Worm (Caenorhabditis elegans) whole organism, L4/young adult: Measurements from ENCODE around the gene plc-2.
"Not testable (repeated sequence)": the region's sequence is repeated elsewhere in the genome, so short reads cannot be mapped to it uniquely, and the experiment has no call there.

Experiments
- W03F9.2 ChIP-seq: fragments of 150-350 bp; optimal IDR thresholded peaks from 2 replicates; lab custom pipeline; 2014; ENCODE audit warnings: missing biosample characterization, missing genetic modification characterization
- dao-5 ChIP-seq: sonication (generic microtip); optimal IDR thresholded peaks from 2 replicates; lab custom pipeline; 2016; ENCODE audit warnings: missing genotype, missing genetic modification characterization, moderate library complexity, missing compliant biosample characterization
- him-1 ChIP-seq: sonication (generic microtip); optimal IDR thresholded peaks from 2 replicates; lab custom pipeline; 2016; ENCODE audit warnings: missing genotype, missing genetic modification reagents, missing genetic modification characterization, missing compliant biosample characterization

ce11 chrV:15215175-15215574, 22.8 kb downstream of the plc-2 start, which contains the start of gene sri-26:
- not testable (repeated sequence) for TF ChIP-seq dao-5 (tag; lab: Kevin White, UChicago); him-1; W03F9.2 (tag; lab: Kevin White, UChicago)
